Worm (Caenorhabditis elegans) whole organism, L3 larva: ENCODE measurements around the gene C05D12.2.

Source experiments
- ama-1 ChIP-seq: fragments of 150-350 bp; optimal IDR thresholded peaks from 2 replicates; lab custom pipeline; 2018
- ceh-16 ChIP-seq: sonication (generic microtip); optimal IDR thresholded peaks from 2 replicates; lab custom pipeline; 2017; ENCODE audit warnings: missing biosample characterization, missing genetic modification characterization
- ceh-82 ChIP-seq: fragments of 150-350 bp; optimal IDR thresholded peaks from 2 replicates; lab custom pipeline; 2014; ENCODE audit warnings: missing biosample characterization, missing genetic modification characterization
- ceh-9 ChIP-seq: sonication (generic microtip); optimal IDR thresholded peaks from 2 replicates; lab custom pipeline; 2018; ENCODE audit warnings: missing biosample characterization, missing genetic modification characterization
- elt-1 ChIP-seq: fragments of 150-350 bp; optimal IDR thresholded peaks from 2 replicates; lab custom pipeline; 2014; ENCODE audit warnings: missing biosample characterization, missing genetic modification characterization
- elt-3 ChIP-seq, 3 experiments: fragments of 150-350 bp in 1 of 3; sonication (generic microtip) in 2 of 3; optimal IDR thresholded peaks; 2 replicates in 2 of 3; 4 replicates in 1 of 3; lab custom pipeline; 2014 to 2017; ENCODE audit warnings: missing biosample characterization in 3 of 3, missing genetic modification characterization in 3 of 3
- jun-1 ChIP-seq: fragments of 150-350 bp; optimal IDR thresholded peaks from 2 replicates; lab custom pipeline; 2014; ENCODE audit warnings: missing biosample characterization, missing genetic modification reagents, missing genetic modification characterization
- nhr-12 ChIP-seq: fragments of 150-350 bp; optimal IDR thresholded peaks from 2 replicates; lab custom pipeline; 2014; ENCODE audit warnings: missing biosample characterization, missing genetic modification characterization
- nhr-25 ChIP-seq: sonication (generic microtip); optimal IDR thresholded peaks from 2 replicates; lab custom pipeline; 2017; ENCODE audit warnings: missing biosample characterization, missing genetic modification characterization
- nhr-28 ChIP-seq: fragments of 150-350 bp; optimal IDR thresholded peaks from 2 replicates; lab custom pipeline; 2014; ENCODE audit warnings: missing biosample characterization, missing genetic modification characterization
- pha-4 ChIP-seq: fragments of 150-350 bp; optimal IDR thresholded peaks from 2 replicates; lab custom pipeline; 2014; ENCODE audit warnings: missing biosample characterization, missing genetic modification reagents, missing genetic modification characterization
- unc-39 ChIP-seq: sonication (generic microtip); optimal IDR thresholded peaks from 4 replicates; lab custom pipeline; 2017; ENCODE audit warnings: missing biosample characterization, missing genetic modification characterization
- zag-1 ChIP-seq: fragments of 150-350 bp; optimal IDR thresholded peaks from 2 replicates; lab custom pipeline; 2014; ENCODE audit warnings: missing biosample characterization, missing genetic modification characterization
- ztf-11 ChIP-seq: fragments of 150-350 bp; optimal IDR thresholded peaks from 2 replicates; lab custom pipeline; 2014; ENCODE audit warnings: missing biosample characterization, missing genetic modification characterization

- no peak for TF ChIP-seq elt-3 (tag; optimal IDR thresholded peaks at IDR 0.05; lab: Kevin White, UChicago)
- no peak for TF ChIP-seq ceh-16 (tag; lab: Kevin White, UChicago)
- no peak for TF ChIP-seq ama-1 (lab: Kevin White, UChicago)
- TF ChIP-seq nhr-12 = no peak
- TF ChIP-seq unc-39 (tag; lab: Kevin White, UChicago) = no peak
- peak; percentile 55 for TF ChIP-seq nhr-25
- no peak for TF ChIP-seq elt-1 (tag; lab: Kevin White, UChicago)
- no peak for TF ChIP-seq pha-4
- no peak for TF ChIP-seq ztf-11 (tag; lab: Kevin White, UChicago)
- no peak for TF ChIP-seq ceh-82 (tag; lab: Kevin White, UChicago)
- no peak for TF ChIP-seq nhr-28 (tag; lab: Kevin White, UChicago)
- no peak for TF ChIP-seq zag-1
- TF ChIP-seq ceh-9 (tag; lab: Kevin White, UChicago) = no peak
- TF ChIP-seq jun-1 = no peak
Measured at ce11 chrII:11400386-11400785, 17.7 kb upstream of the C05D12.2 start.
